Fruit fly (Drosophila melanogaster) S2 (cell line): Measurements from ENCODE around the gene RpS3A.

Experiments used
- CG8478 ChIP-seq: fragments of >200 bp; optimal IDR thresholded peaks from 2 replicates; lab custom pipeline; 2018
- CTCF ChIP-seq, 2 experiments: fragments of >200 bp; optimal IDR thresholded peaks; 2 replicates each; lab custom pipeline; 2018

DNA sequence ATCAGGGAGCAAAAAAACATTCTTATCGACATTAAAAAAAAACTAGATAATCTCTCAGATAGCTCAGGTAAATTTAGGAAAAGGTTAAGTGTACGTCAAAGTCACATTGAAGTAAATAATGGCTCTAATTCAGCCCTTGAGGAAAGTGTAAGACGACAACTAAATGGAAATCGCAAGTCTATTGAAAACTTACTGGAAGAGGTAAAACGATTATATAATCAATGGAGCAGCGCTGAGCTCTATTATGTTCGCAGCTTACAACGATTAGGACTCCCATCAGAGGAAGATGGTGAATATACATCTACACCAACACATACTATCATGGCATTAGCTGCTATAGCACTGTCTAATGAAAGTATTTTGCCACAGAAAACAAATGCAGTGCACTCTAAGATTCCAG, 25.0 kb upstream of the RpS3A start:
- TF ChIP-seq CG8478 (lab: Kevin White, UChicago) (no peak), CTCF (optimal IDR thresholded peaks at IDR 0.05; lab: Kevin White, UChicago) (no peak)
